Worm (Caenorhabditis elegans) whole organism, L4/young adult: ENCODE data around the gene F13D2.1.

Experiments used
- W03F9.2 ChIP-seq: fragments of 150-350 bp; optimal IDR thresholded peaks from 2 replicates; lab custom pipeline; 2014; ENCODE audit warnings: missing biosample characterization, missing genetic modification characterization
- him-1 ChIP-seq: sonication (generic microtip); optimal IDR thresholded peaks from 2 replicates; lab custom pipeline; 2016; ENCODE audit warnings: missing genotype, missing genetic modification reagents, missing genetic modification characterization, missing compliant biosample characterization

- TF ChIP-seq him-1 (tag; lab: Kevin White, UChicago) (no peak), W03F9.2 (tag; lab: Kevin White, UChicago) (no peak)
Observed at ce11 chrX:11114420-11114819, 75.0 kb downstream of the F13D2.1 start.
